Worm (Caenorhabditis elegans): ENCODE results near the gene F44E5.17.

The F44E5.17 gene

DNA sequence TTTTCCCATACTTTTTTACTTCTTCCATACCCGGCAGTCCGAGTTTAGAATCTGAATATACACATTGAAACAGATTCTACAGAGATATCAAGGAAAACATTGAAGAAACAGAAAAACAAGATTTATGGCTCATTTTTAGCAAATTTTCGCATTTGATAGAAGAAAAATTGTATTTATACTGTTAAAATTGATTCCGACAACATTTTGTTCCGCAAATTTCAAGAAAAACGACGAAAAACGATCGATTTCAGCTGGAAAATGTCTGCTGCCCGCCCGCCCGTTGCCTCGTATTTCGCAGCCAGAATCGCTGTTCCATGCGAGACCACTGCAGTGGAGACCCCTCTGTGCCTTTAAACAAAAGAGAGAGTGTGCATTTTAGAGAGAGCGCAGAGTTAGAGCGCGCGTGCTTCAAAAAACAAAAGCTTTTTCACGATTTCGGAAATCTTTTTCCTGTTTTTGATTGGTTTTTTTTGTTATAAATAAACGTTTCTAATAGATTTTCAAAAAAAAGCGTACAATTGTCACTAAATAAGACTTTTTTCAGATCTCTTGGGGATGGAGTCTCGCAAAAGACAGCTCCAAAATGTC lies 29.6 kb upstream of the F44E5.17 start, which contains the start of the genes patr-1 and dna-2:
patr-1 (minus strand) TSS at position 51 of the 588 bp plus-strand sequence.
dna-2 (plus strand) TSS at position 538 of the 588 bp plus-strand sequence.
- TF ChIP-seq hlh-30 (tag; optimal IDR thresholded peaks at IDR 0.05; ENCODE audit: insufficient read depth) (peak; percentile 29), pha-4 (tag; optimal IDR thresholded peaks at IDR 0.05) (no peak), ceh-31 (tag; optimal IDR thresholded peaks at IDR 0.05) (peak; percentile 15), elt-2 (tag; optimal IDR thresholded peaks at IDR 0.05) (no peak), tbx-2 (tag; optimal IDR thresholded peaks at IDR 0.05) (peak; percentile 3), nfya-1 (tag; optimal IDR thresholded peaks at IDR 0.05) (peak; percentile 61), che-1 (tag; optimal IDR thresholded peaks at IDR 0.05) (no peak), ref-2 (tag; optimal IDR thresholded peaks at IDR 0.05) (no peak)

DNA sequence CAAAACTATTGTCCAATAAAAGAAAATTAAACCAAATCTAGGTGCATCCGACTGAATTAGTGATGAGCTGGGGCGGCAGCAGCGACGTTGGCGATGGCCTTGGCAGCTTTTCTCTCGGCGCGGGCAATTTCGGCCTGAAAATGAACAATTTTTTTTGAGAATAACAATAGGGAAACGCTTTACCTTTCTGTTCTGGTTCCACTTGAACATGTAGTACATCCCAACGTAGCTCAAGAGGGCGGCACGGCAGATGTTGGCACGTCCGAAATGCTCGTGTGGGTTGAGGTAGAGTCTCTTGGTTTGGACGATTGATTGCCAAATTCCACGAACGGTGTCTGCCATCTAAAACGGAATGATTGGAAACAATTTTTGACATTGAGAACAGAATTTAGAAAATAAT lies 25.8 kb upstream of the F44E5.17 start, which contains the start of gene F44E5.1:
F44E5.1 (minus strand) TSS at position 342 of the 400 bp plus-strand sequence.
- no peak for TF ChIP-seq pqm-1 (tag; optimal IDR thresholded peaks at IDR 0.05)
- no peak for TF ChIP-seq ttx-3 (tag; optimal IDR thresholded peaks at IDR 0.05)
- no peak for TF ChIP-seq fkh-6 (tag; optimal IDR thresholded peaks at IDR 0.05)
- no peak for TF ChIP-seq nhr-232 (tag; optimal IDR thresholded peaks at IDR 0.05)
- no peak for TF ChIP-seq npax-4 (tag; optimal IDR thresholded peaks at IDR 0.05)
- no peak for TF ChIP-seq pax-1 (tag; optimal IDR thresholded peaks at IDR 0.05)
- TF ChIP-seq pag-3 (tag; optimal IDR thresholded peaks at IDR 0.05; ENCODE audit: borderline replicate concordance) = no peak
- TF ChIP-seq sox-4 (tag; optimal IDR thresholded peaks at IDR 0.05) = no peak
- TF ChIP-seq dve-1 (tag; optimal IDR thresholded peaks at IDR 0.05) = no peak
- TF ChIP-seq nhr-11 (tag; optimal IDR thresholded peaks at IDR 0.05) = no peak
- TF ChIP-seq C08G9.2 (tag; optimal IDR thresholded peaks at IDR 0.05) = no peak
- TF ChIP-seq hlh-8 (tag; optimal IDR thresholded peaks at IDR 0.05) = no peak
- TF ChIP-seq hlh-15 (tag; optimal IDR thresholded peaks at IDR 0.05) = no peak

- TF ChIP-seq hlh-15 (tag; optimal IDR thresholded peaks at IDR 0.05) = no peak
- no peak for TF ChIP-seq unc-55 (GFP tag; optimal IDR thresholded peaks at IDR 0.05)
- no peak for TF ChIP-seq ztf-16 (tag; optimal IDR thresholded peaks at IDR 0.05)
- TF ChIP-seq fkh-6 (tag; optimal IDR thresholded peaks at IDR 0.05) = no peak
- no peak for TF ChIP-seq F13H6.1 (tag; optimal IDR thresholded peaks at IDR 0.05)
- TF ChIP-seq ref-2 (tag; optimal IDR thresholded peaks at IDR 0.05) = no peak
- no peak for TF ChIP-seq zip-5 (tag; optimal IDR thresholded peaks at IDR 0.05)
- no peak for TF ChIP-seq ceh-30 (tag; optimal IDR thresholded peaks at IDR 0.05)
- no peak for TF ChIP-seq gmeb-2 (tag; optimal IDR thresholded peaks at IDR 0.05)
- TF ChIP-seq unc-3 (GFP tag; conservative IDR thresholded peaks at IDR 0.05) = no peak
- TF ChIP-seq unc-3 (tag; optimal IDR thresholded peaks at IDR 0.05) = no peak
These were observed 24.0 kb upstream of the F44E5.17 start, which contains the start of gene F44E5.15 for ce11 chrII:11772364-11772763. Gene F44E5.15 (plus strand): TSS chrII:11772664.

- TF ChIP-seq fkh-6 (tag; optimal IDR thresholded peaks at IDR 0.05) = no peak
- TF ChIP-seq hlh-30 (tag; optimal IDR thresholded peaks at IDR 0.05; ENCODE audit: insufficient read depth) = no peak
- no peak for TF ChIP-seq madf-2 (tag; optimal IDR thresholded peaks at IDR 0.05)
- TF ChIP-seq ahr-1 (tag; optimal IDR thresholded peaks at IDR 0.05) = no peak
- TF ChIP-seq ceh-9 (tag; optimal IDR thresholded peaks at IDR 0.05) = no peak
- TF ChIP-seq gmeb-2 (tag; optimal IDR thresholded peaks at IDR 0.05) = no peak
- TF ChIP-seq C08G9.2 (tag; optimal IDR thresholded peaks at IDR 0.05) = no peak
- TF ChIP-seq nfya-1 (tag; optimal IDR thresholded peaks at IDR 0.05) = no peak
- TF ChIP-seq ceh-14 (tag; optimal IDR thresholded peaks at IDR 0.05) = no peak
- TF ChIP-seq ceh-48 (tag; optimal IDR thresholded peaks at IDR 0.05) = no peak
- TF ChIP-seq pha-4 (tag; optimal IDR thresholded peaks at IDR 0.05) = no peak
- TF ChIP-seq ceh-34 (tag; optimal IDR thresholded peaks at IDR 0.05) = no peak
- no peak for TF ChIP-seq ama-1 (optimal IDR thresholded peaks at IDR 0.05)
- no peak for TF ChIP-seq hlh-15 (tag; optimal IDR thresholded peaks at IDR 0.05)
- TF ChIP-seq K02D7.2 (tag; optimal IDR thresholded peaks at IDR 0.05) = no peak
These were observed 18.1 kb upstream of the F44E5.17 start, which contains the start of gene F44E5.2 for ce11 chrII:11766472-11766871. Gene F44E5.2 (plus strand): TSS chrII:11766772.
